Worm (Caenorhabditis elegans) whole organism, L3 larva: ENCODE data around the gene rfp-1.

Experiments used
- R02D3.7 ChIP-seq: fragments of 150-350 bp; optimal IDR thresholded peaks from 2 replicates; lab custom pipeline; 2014; ENCODE audit warnings: missing biosample characterization, missing genetic modification characterization
- ZK546.5 ChIP-seq: sonication (generic microtip); optimal IDR thresholded peaks from 2 replicates; lab custom pipeline; 2017; ENCODE audit warnings: missing biosample characterization, missing genetic modification characterization
- ceh-28 ChIP-seq: fragments of 150-350 bp; optimal IDR thresholded peaks from 2 replicates; lab custom pipeline; 2014; ENCODE audit warnings: missing biosample characterization, missing genetic modification reagents, missing genetic modification characterization
- ceh-82 ChIP-seq: fragments of 150-350 bp; optimal IDR thresholded peaks from 2 replicates; lab custom pipeline; 2014; ENCODE audit warnings: missing biosample characterization, missing genetic modification characterization
- ceh-9 ChIP-seq: sonication (generic microtip); optimal IDR thresholded peaks from 2 replicates; lab custom pipeline; 2018; ENCODE audit warnings: missing biosample characterization, missing genetic modification characterization
- egl-27 ChIP-seq: sonication (generic microtip); optimal IDR thresholded peaks from 4 replicates; lab custom pipeline; 2017; ENCODE audit warnings: missing biosample characterization, missing genetic modification reagents, missing genetic modification characterization
- elt-1 ChIP-seq: fragments of 150-350 bp; optimal IDR thresholded peaks from 2 replicates; lab custom pipeline; 2014; ENCODE audit warnings: missing biosample characterization, missing genetic modification characterization
- elt-2 ChIP-seq: sonication (generic microtip); optimal IDR thresholded peaks from 2 replicates; lab custom pipeline; 2016; ENCODE audit warnings: missing genetic modification reagents, mild to moderate bottlenecking, missing genetic modification characterization, missing compliant biosample characterization
- elt-3 ChIP-seq, 3 experiments: fragments of 150-350 bp in 1 of 3; sonication (generic microtip) in 2 of 3; optimal IDR thresholded peaks; 2 replicates in 2 of 3; 4 replicates in 1 of 3; lab custom pipeline; 2014 to 2017; ENCODE audit warnings: missing biosample characterization in 3 of 3, missing genetic modification characterization in 3 of 3
- eor-1 ChIP-seq, 2 experiments: fragments of 150-350 bp; optimal IDR thresholded peaks; 2 replicates each; lab custom pipeline; 2014 to 2018; ENCODE audit warnings: missing biosample characterization in 2 of 2, missing genetic modification characterization in 2 of 2
- hmg-11 ChIP-seq: sonication (generic microtip); optimal IDR thresholded peaks from 2 replicates; lab custom pipeline; 2016; ENCODE audit warnings: missing genetic modification characterization, missing compliant biosample characterization
- jun-1 ChIP-seq: fragments of 150-350 bp; optimal IDR thresholded peaks from 2 replicates; lab custom pipeline; 2014; ENCODE audit warnings: missing biosample characterization, missing genetic modification reagents, missing genetic modification characterization
- lin-15B ChIP-seq: fragments of 150-350 bp; optimal IDR thresholded peaks from 2 replicates; lab custom pipeline; 2014; ENCODE audit warnings: missing biosample characterization, missing genetic modification characterization
- lin-39 ChIP-seq: fragments of 150-350 bp; optimal IDR thresholded peaks from 2 replicates; lab custom pipeline; 2018; ENCODE audit warnings: missing biosample characterization, missing genetic modification reagents, missing genetic modification characterization
- lsy-12 ChIP-seq: sonication (generic microtip); optimal IDR thresholded peaks from 2 replicates; lab custom pipeline; 2016; ENCODE audit warnings: mild to moderate bottlenecking, missing genetic modification characterization, missing compliant biosample characterization
- mml-1 ChIP-seq: fragments of 150-350 bp; sonication (generic microtip); optimal IDR thresholded peaks from 3 replicates; lab custom pipeline; 2014; ENCODE audit warnings: missing biosample characterization, missing genetic modification characterization
- nfya-1 ChIP-seq: sonication (generic microtip); optimal IDR thresholded peaks from 2 replicates; lab custom pipeline; 2017; ENCODE audit warnings: missing genetic modification characterization, mild to moderate bottlenecking, missing compliant biosample characterization, antibody characterized with exemption, moderate library complexity; ENCODE audit not compliant: insufficient read depth
- nhr-11 ChIP-seq: fragments of 150-350 bp; optimal IDR thresholded peaks from 2 replicates; lab custom pipeline; 2014; ENCODE audit warnings: missing biosample characterization, missing genetic modification characterization
- nhr-12 ChIP-seq: fragments of 150-350 bp; optimal IDR thresholded peaks from 2 replicates; lab custom pipeline; 2014; ENCODE audit warnings: missing biosample characterization, missing genetic modification characterization
- nhr-237 ChIP-seq: fragments of 150-350 bp; optimal IDR thresholded peaks from 2 replicates; lab custom pipeline; 2014; ENCODE audit warnings: missing biosample characterization, missing genetic modification characterization
- nhr-25 ChIP-seq: sonication (generic microtip); optimal IDR thresholded peaks from 2 replicates; lab custom pipeline; 2017; ENCODE audit warnings: missing biosample characterization, missing genetic modification characterization
- nhr-28 ChIP-seq: fragments of 150-350 bp; optimal IDR thresholded peaks from 2 replicates; lab custom pipeline; 2014; ENCODE audit warnings: missing biosample characterization, missing genetic modification characterization
- nhr-43 ChIP-seq: sonication (generic microtip); optimal IDR thresholded peaks from 2 replicates; lab custom pipeline; 2016; ENCODE audit warnings: mild to moderate bottlenecking, missing genetic modification characterization, missing compliant biosample characterization; ENCODE audit not compliant: poor library complexity, severe bottlenecking
- nhr-67 ChIP-seq: fragments of 150-350 bp; optimal IDR thresholded peaks from 2 replicates; lab custom pipeline; 2014; ENCODE audit warnings: missing biosample characterization, missing genetic modification characterization
- nhr-76 ChIP-seq: fragments of 150-350 bp; sonication (generic microtip); optimal IDR thresholded peaks from 5 replicates; lab custom pipeline; 2014; ENCODE audit warnings: missing biosample characterization, missing genetic modification characterization
- nhr-77 ChIP-seq: fragments of 150-350 bp; optimal IDR thresholded peaks from 2 replicates; lab custom pipeline; 2014; ENCODE audit warnings: missing biosample characterization, missing genetic modification characterization
- pha-4 ChIP-seq: fragments of 150-350 bp; optimal IDR thresholded peaks from 2 replicates; lab custom pipeline; 2014; ENCODE audit warnings: missing biosample characterization, missing genetic modification reagents, missing genetic modification characterization
- pqm-1 ChIP-seq: fragments of 150-350 bp; optimal IDR thresholded peaks from 2 replicates; lab custom pipeline; 2017; ENCODE audit warnings: missing biosample characterization, missing genetic modification characterization, inconsistent platforms
- sea-2 ChIP-seq: fragments of 150-350 bp; sonication (generic microtip); optimal IDR thresholded peaks from 4 replicates; lab custom pipeline; 2014; ENCODE audit warnings: missing biosample characterization, missing genetic modification reagents, missing genetic modification characterization
- skn-1 ChIP-seq: fragments of 150-350 bp; optimal IDR thresholded peaks from 2 replicates; lab custom pipeline; 2014; ENCODE audit warnings: missing biosample characterization, missing genetic modification characterization
- tbx-2 ChIP-seq: sonication (generic microtip); optimal IDR thresholded peaks from 2 replicates; lab custom pipeline; 2016; ENCODE audit warnings: mild to moderate bottlenecking, missing genetic modification characterization, missing compliant biosample characterization
- unc-39 ChIP-seq: sonication (generic microtip); optimal IDR thresholded peaks from 4 replicates; lab custom pipeline; 2017; ENCODE audit warnings: missing biosample characterization, missing genetic modification characterization
- unc-62 ChIP-seq: fragments of 150-350 bp; sonication (generic microtip); optimal IDR thresholded peaks from 4 replicates; lab custom pipeline; 2014; ENCODE audit warnings: missing biosample characterization, missing genetic modification reagents, missing genetic modification characterization
- zag-1 ChIP-seq: fragments of 150-350 bp; optimal IDR thresholded peaks from 2 replicates; lab custom pipeline; 2014; ENCODE audit warnings: missing biosample characterization, missing genetic modification characterization
- ztf-11 ChIP-seq: fragments of 150-350 bp; optimal IDR thresholded peaks from 2 replicates; lab custom pipeline; 2014; ENCODE audit warnings: missing biosample characterization, missing genetic modification characterization
- ztf-4 ChIP-seq: fragments of 150-350 bp; optimal IDR thresholded peaks from 2 replicates; lab custom pipeline; 2014; ENCODE audit warnings: missing biosample characterization, missing genetic modification characterization

Gene rfp-1

DNA sequence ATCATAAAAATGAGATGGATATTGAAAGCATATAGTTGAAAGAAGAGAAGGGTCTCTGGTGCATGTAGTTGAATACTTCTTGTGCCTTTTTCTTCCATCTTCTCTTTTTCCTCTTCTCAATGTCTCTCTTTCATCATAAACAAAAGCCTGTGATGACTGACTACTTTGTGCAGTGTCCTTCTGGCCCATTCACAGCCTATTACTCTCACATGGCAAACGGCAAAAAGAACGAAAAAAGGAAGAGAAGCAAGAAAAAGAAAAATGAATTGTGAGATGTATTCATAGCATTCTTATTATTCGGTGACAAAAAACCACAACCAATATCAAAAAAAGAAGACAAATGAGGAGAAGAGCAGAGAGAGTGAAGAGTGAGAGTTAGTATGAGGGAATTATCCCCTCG is 37.2 kb upstream of the rfp-1 start:
- no peak for TF ChIP-seq skn-1 (tag; lab: Kevin White, UChicago)
- TF ChIP-seq nfya-1 (tag; lab: Kevin White, UChicago) = peak; percentile 3

DNA sequence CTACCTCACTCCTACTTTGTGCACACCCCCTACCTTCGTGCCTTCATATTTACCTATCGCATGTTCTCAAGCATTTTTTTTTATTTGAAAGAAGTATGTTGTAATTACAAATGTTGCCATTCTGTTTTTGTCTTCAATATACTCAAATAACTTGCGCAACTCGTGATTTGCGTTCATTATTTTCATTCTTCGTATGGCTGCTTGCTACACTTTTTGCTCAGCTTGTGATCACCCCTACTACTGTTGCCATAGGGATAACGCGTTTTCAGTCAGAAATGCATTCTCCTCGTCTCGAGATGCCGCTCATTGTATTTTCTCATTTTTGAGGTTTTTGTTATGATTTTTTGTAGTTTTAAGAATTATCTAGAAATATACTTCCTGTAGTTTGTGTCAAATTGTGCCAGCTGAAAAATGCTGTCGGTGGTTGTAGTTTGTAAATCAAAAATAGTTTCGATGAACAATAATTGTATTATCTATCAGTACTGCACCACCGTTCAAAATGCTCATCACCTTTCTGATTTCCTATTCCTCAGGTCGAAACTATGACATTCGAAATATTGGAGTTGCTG is 35.7 kb upstream of the rfp-1 start, which contains the start of gene F10E9.1:
TSS of gene F10E9.1 (plus strand) at position 519 of the 569 bp plus-strand sequence.
- TF ChIP-seq ztf-11 (no peak), nhr-11 (tag; lab: Kevin White, UChicago) (peak; percentile 62), skn-1 (tag; lab: Kevin White, UChicago) (no peak)

DNA sequence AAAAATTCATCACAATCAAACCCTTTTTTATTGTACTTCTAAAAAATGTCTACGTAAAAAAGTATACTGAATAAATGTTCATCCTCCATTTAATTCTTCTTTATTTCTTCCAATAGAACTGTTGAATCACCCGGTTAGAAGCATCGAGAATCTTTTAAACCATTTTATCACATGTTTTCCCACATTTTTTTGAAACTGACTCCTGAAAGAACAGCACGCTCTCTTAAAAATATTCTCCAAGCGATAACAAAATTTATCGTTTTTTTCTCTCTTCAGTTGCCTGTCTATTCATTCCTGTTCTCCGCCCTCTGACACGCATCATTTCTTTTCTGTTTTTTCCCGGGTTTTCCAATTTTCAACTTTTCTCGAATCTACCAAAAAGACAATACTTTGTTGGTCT is 34.0 kb upstream of the rfp-1 start, which contains the start of gene F10E9.12:
TSS of gene F10E9.12 (plus strand) at position 131 of the 400 bp plus-strand sequence.
- TF ChIP-seq pha-4 (tag; lab: Kevin White, UChicago) = peak; percentile 5
- TF ChIP-seq unc-62 (GFP tag; lab: Kevin White, UChicago) = no peak
- no peak for TF ChIP-seq sea-2
- no peak for TF ChIP-seq unc-39 (tag; lab: Kevin White, UChicago)
- TF ChIP-seq ztf-11 = no peak
- TF ChIP-seq nhr-12 (tag; lab: Kevin White, UChicago) = no peak
- TF ChIP-seq nfya-1 (tag; lab: Kevin White, UChicago) = no peak
- no peak for TF ChIP-seq zag-1 (tag; lab: Kevin White, UChicago)
- no peak for TF ChIP-seq lsy-12 (tag; lab: Kevin White, UChicago)
- peak; percentile 74 for TF ChIP-seq elt-2 (tag; lab: Kevin White, UChicago)
- TF ChIP-seq nhr-77 = no peak
- no peak for TF ChIP-seq hmg-11 (tag; lab: Kevin White, UChicago)
- TF ChIP-seq nhr-76 (tag; lab: Kevin White, UChicago) = no peak
- peak; percentile 43 for TF ChIP-seq pqm-1 (tag; lab: Kevin White, UChicago)
- no peak for TF ChIP-seq lin-15B (tag; lab: Kevin White, UChicago)
- no peak for TF ChIP-seq ZK546.5 (tag; lab: Kevin White, UChicago)
- TF ChIP-seq skn-1 (tag; lab: Kevin White, UChicago) = no peak
- TF ChIP-seq elt-1 (tag; lab: Kevin White, UChicago) = no peak

ce11 chrIII:8325574-8326513 is 32.6 kb upstream of the rfp-1 start, which contains the start of gene ZC262.13:
Gene ZC262.13, plus strand, starts transcription at chrIII:8326214.
- peak; percentile 24 for TF ChIP-seq ceh-28
- peak; percentile 70 for TF ChIP-seq pqm-1 (tag; lab: Kevin White, UChicago)
- TF ChIP-seq pha-4 (tag; lab: Kevin White, UChicago) = peak; percentile 49
- no peak for TF ChIP-seq ceh-9 (tag; lab: Kevin White, UChicago)
- peak; percentile 38 for TF ChIP-seq jun-1 (tag; lab: Kevin White, UChicago)
- peak; percentile 91 for TF ChIP-seq elt-2 (tag; lab: Kevin White, UChicago)

ce11 chrIII:8331211-8331610 is 27.2 kb upstream of the rfp-1 start, which contains the start of gene iglr-2:
Gene iglr-2, minus strand, starts transcription at chrIII:8331311.
- TF ChIP-seq nhr-43 (tag; lab: Kevin White, UChicago) (no peak), nfya-1 (tag; lab: Kevin White, UChicago) (no peak), ZK546.5 (tag; lab: Kevin White, UChicago) (no peak), nhr-67 (tag; lab: Kevin White, UChicago) (no peak), egl-27 (tag; lab: Kevin White, UChicago) (no peak), pha-4 (tag; lab: Kevin White, UChicago) (no peak), unc-39 (tag; lab: Kevin White, UChicago) (no peak), lin-39 (tag; lab: Kevin White, UChicago) (no peak), ztf-4 (tag; lab: Kevin White, UChicago) (no peak), jun-1 (tag; lab: Kevin White, UChicago) (no peak)

- TF ChIP-seq ceh-9 (tag; lab: Kevin White, UChicago) (no peak), elt-3 (tag; optimal IDR thresholded peaks at IDR 0.05; lab: Kevin White, UChicago) (no peak), nhr-25 (tag; lab: Kevin White, UChicago) (no peak), nhr-76 (tag; lab: Kevin White, UChicago) (no peak), mml-1 (tag; lab: Kevin White, UChicago) (no peak), lin-15B (tag; lab: Kevin White, UChicago) (peak; percentile 14), tbx-2 (no peak), sea-2 (no peak), skn-1 (tag; lab: Kevin White, UChicago) (no peak), ZK546.5 (tag; lab: Kevin White, UChicago) (no peak), ceh-82 (no peak), eor-1 (tag; optimal IDR thresholded peaks at IDR 0.05; lab: Kevin White, UChicago) (no peak), nhr-12 (tag; lab: Kevin White, UChicago) (no peak), nhr-28 (tag; lab: Kevin White, UChicago) (no peak), nhr-67 (tag; lab: Kevin White, UChicago) (no peak), unc-62 (GFP tag; lab: Kevin White, UChicago) (no peak), nfya-1 (tag; lab: Kevin White, UChicago) (peak; percentile 76), nhr-237 (no peak), R02D3.7 (tag; lab: Kevin White, UChicago) (no peak), ceh-28 (no peak)
Observed at ce11 chrIII:8331779-8332178, 26.6 kb upstream of the rfp-1 start, which contains the start of the genes mrps-18A and ZC262.2. Gene mrps-18A, minus strand, starts transcription at chrIII:8331919. Gene ZC262.2, plus strand, starts transcription at chrIII:8332062.
